Worm (Caenorhabditis elegans) whole organism, L3 larva: ENCODE measurements around the gene sto-3.

ENCODE experiments used
- ZK546.5 ChIP-seq: sonication (generic microtip); optimal IDR thresholded peaks from 2 replicates; lab custom pipeline; 2017; ENCODE audit warnings: missing biosample characterization, missing genetic modification characterization
- ama-1 ChIP-seq: fragments of 150-350 bp; optimal IDR thresholded peaks from 2 replicates; lab custom pipeline; 2018
- ceh-16 ChIP-seq: sonication (generic microtip); optimal IDR thresholded peaks from 2 replicates; lab custom pipeline; 2017; ENCODE audit warnings: missing biosample characterization, missing genetic modification characterization
- ceh-28 ChIP-seq: fragments of 150-350 bp; optimal IDR thresholded peaks from 2 replicates; lab custom pipeline; 2014; ENCODE audit warnings: missing biosample characterization, missing genetic modification reagents, missing genetic modification characterization
- ceh-82 ChIP-seq: fragments of 150-350 bp; optimal IDR thresholded peaks from 2 replicates; lab custom pipeline; 2014; ENCODE audit warnings: missing biosample characterization, missing genetic modification characterization
- ceh-9 ChIP-seq: sonication (generic microtip); optimal IDR thresholded peaks from 2 replicates; lab custom pipeline; 2018; ENCODE audit warnings: missing biosample characterization, missing genetic modification characterization
- egl-27 ChIP-seq: sonication (generic microtip); optimal IDR thresholded peaks from 4 replicates; lab custom pipeline; 2017; ENCODE audit warnings: missing biosample characterization, missing genetic modification reagents, missing genetic modification characterization
- egl-5 ChIP-seq: fragments of 150-350 bp; optimal IDR thresholded peaks from 2 replicates; lab custom pipeline; 2017; ENCODE audit warnings: missing biosample characterization, missing genetic modification reagents, missing genetic modification characterization, inconsistent platforms
- elt-1 ChIP-seq: fragments of 150-350 bp; optimal IDR thresholded peaks from 2 replicates; lab custom pipeline; 2014; ENCODE audit warnings: missing biosample characterization, missing genetic modification characterization
- elt-2 ChIP-seq: sonication (generic microtip); optimal IDR thresholded peaks from 2 replicates; lab custom pipeline; 2016; ENCODE audit warnings: missing genetic modification reagents, mild to moderate bottlenecking, missing genetic modification characterization, missing compliant biosample characterization
- eor-1 ChIP-seq, 2 experiments: fragments of 150-350 bp; optimal IDR thresholded peaks; 2 replicates each; lab custom pipeline; 2014 to 2018; ENCODE audit warnings: missing biosample characterization in 2 of 2, missing genetic modification characterization in 2 of 2
- fkh-2 ChIP-seq: fragments of 150-350 bp; optimal IDR thresholded peaks from 2 replicates; lab custom pipeline; 2014; ENCODE audit warnings: missing biosample characterization, missing genetic modification reagents, missing genetic modification characterization
- hmg-11 ChIP-seq: sonication (generic microtip); optimal IDR thresholded peaks from 2 replicates; lab custom pipeline; 2016; ENCODE audit warnings: missing genetic modification characterization, missing compliant biosample characterization
- jun-1 ChIP-seq: fragments of 150-350 bp; optimal IDR thresholded peaks from 2 replicates; lab custom pipeline; 2014; ENCODE audit warnings: missing biosample characterization, missing genetic modification reagents, missing genetic modification characterization
- lin-15B ChIP-seq: fragments of 150-350 bp; optimal IDR thresholded peaks from 2 replicates; lab custom pipeline; 2014; ENCODE audit warnings: missing biosample characterization, missing genetic modification characterization
- lin-39 ChIP-seq: fragments of 150-350 bp; optimal IDR thresholded peaks from 2 replicates; lab custom pipeline; 2018; ENCODE audit warnings: missing biosample characterization, missing genetic modification reagents, missing genetic modification characterization
- lsy-12 ChIP-seq: sonication (generic microtip); optimal IDR thresholded peaks from 2 replicates; lab custom pipeline; 2016; ENCODE audit warnings: mild to moderate bottlenecking, missing genetic modification characterization, missing compliant biosample characterization
- mml-1 ChIP-seq: fragments of 150-350 bp; sonication (generic microtip); optimal IDR thresholded peaks from 3 replicates; lab custom pipeline; 2014; ENCODE audit warnings: missing biosample characterization, missing genetic modification characterization
- nfya-1 ChIP-seq: sonication (generic microtip); optimal IDR thresholded peaks from 2 replicates; lab custom pipeline; 2017; ENCODE audit warnings: missing genetic modification characterization, mild to moderate bottlenecking, missing compliant biosample characterization, antibody characterized with exemption, moderate library complexity; ENCODE audit not compliant: insufficient read depth
- nhr-11 ChIP-seq: fragments of 150-350 bp; optimal IDR thresholded peaks from 2 replicates; lab custom pipeline; 2014; ENCODE audit warnings: missing biosample characterization, missing genetic modification characterization
- nhr-12 ChIP-seq: fragments of 150-350 bp; optimal IDR thresholded peaks from 2 replicates; lab custom pipeline; 2014; ENCODE audit warnings: missing biosample characterization, missing genetic modification characterization
- nhr-23 ChIP-seq: fragments of 150-350 bp; optimal IDR thresholded peaks from 2 replicates; lab custom pipeline; 2014; ENCODE audit warnings: missing biosample characterization, missing genetic modification reagents, missing genetic modification characterization
- nhr-237 ChIP-seq: fragments of 150-350 bp; optimal IDR thresholded peaks from 2 replicates; lab custom pipeline; 2014; ENCODE audit warnings: missing biosample characterization, missing genetic modification characterization
- nhr-25 ChIP-seq: sonication (generic microtip); optimal IDR thresholded peaks from 2 replicates; lab custom pipeline; 2017; ENCODE audit warnings: missing biosample characterization, missing genetic modification characterization
- nhr-28 ChIP-seq: fragments of 150-350 bp; optimal IDR thresholded peaks from 2 replicates; lab custom pipeline; 2014; ENCODE audit warnings: missing biosample characterization, missing genetic modification characterization
- nhr-67 ChIP-seq: fragments of 150-350 bp; optimal IDR thresholded peaks from 2 replicates; lab custom pipeline; 2014; ENCODE audit warnings: missing biosample characterization, missing genetic modification characterization
- nhr-76 ChIP-seq: fragments of 150-350 bp; sonication (generic microtip); optimal IDR thresholded peaks from 5 replicates; lab custom pipeline; 2014; ENCODE audit warnings: missing biosample characterization, missing genetic modification characterization
- pha-4 ChIP-seq: fragments of 150-350 bp; optimal IDR thresholded peaks from 2 replicates; lab custom pipeline; 2014; ENCODE audit warnings: missing biosample characterization, missing genetic modification reagents, missing genetic modification characterization
- pqm-1 ChIP-seq: fragments of 150-350 bp; optimal IDR thresholded peaks from 2 replicates; lab custom pipeline; 2017; ENCODE audit warnings: missing biosample characterization, missing genetic modification characterization, inconsistent platforms
- sea-2 ChIP-seq: fragments of 150-350 bp; sonication (generic microtip); optimal IDR thresholded peaks from 4 replicates; lab custom pipeline; 2014; ENCODE audit warnings: missing biosample characterization, missing genetic modification reagents, missing genetic modification characterization
- skn-1 ChIP-seq: fragments of 150-350 bp; optimal IDR thresholded peaks from 2 replicates; lab custom pipeline; 2014; ENCODE audit warnings: missing biosample characterization, missing genetic modification characterization
- snpc-4 ChIP-seq: fragments of 150-350 bp; optimal IDR thresholded peaks from 2 replicates; lab custom pipeline; 2014; ENCODE audit warnings: missing biosample characterization, missing genetic modification characterization
- tbx-2 ChIP-seq: sonication (generic microtip); optimal IDR thresholded peaks from 2 replicates; lab custom pipeline; 2016; ENCODE audit warnings: mild to moderate bottlenecking, missing genetic modification characterization, missing compliant biosample characterization
- unc-62 ChIP-seq: fragments of 150-350 bp; sonication (generic microtip); optimal IDR thresholded peaks from 4 replicates; lab custom pipeline; 2014; ENCODE audit warnings: missing biosample characterization, missing genetic modification reagents, missing genetic modification characterization
- ztf-11 ChIP-seq: fragments of 150-350 bp; optimal IDR thresholded peaks from 2 replicates; lab custom pipeline; 2014; ENCODE audit warnings: missing biosample characterization, missing genetic modification characterization
- ztf-4 ChIP-seq: fragments of 150-350 bp; optimal IDR thresholded peaks from 2 replicates; lab custom pipeline; 2014; ENCODE audit warnings: missing biosample characterization, missing genetic modification characterization

Gene sto-3

ce11 chrX:11623442-11623841 is 1.5 kb upstream of the sto-3 start:
- TF ChIP-seq snpc-4 (peak; percentile 42), tbx-2 (tag; lab: Kevin White, UChicago) (no peak), nhr-76 (tag; lab: Kevin White, UChicago) (no peak)

ce11 chrX:11617387-11617786 is 4.5 kb downstream of the sto-3 start, which contains the start of gene F52D10.4:
TSS of gene F52D10.4 (plus strand) at chrX:11617470.
- TF ChIP-seq ceh-28 (tag; lab: Kevin White, UChicago): no peak
- no peak for TF ChIP-seq fkh-2 (tag; lab: Kevin White, UChicago)
- TF ChIP-seq ZK546.5 (tag; lab: Kevin White, UChicago): no peak
- TF ChIP-seq ceh-9 (tag; lab: Kevin White, UChicago): no peak
- TF ChIP-seq sea-2: no peak
- no peak for TF ChIP-seq nhr-23 (tag; lab: Kevin White, UChicago)
- no peak for TF ChIP-seq ztf-11 (tag; lab: Kevin White, UChicago)
- no peak for TF ChIP-seq nhr-12 (tag; lab: Kevin White, UChicago)
- TF ChIP-seq ceh-16 (tag; lab: Kevin White, UChicago): no peak
- no peak for TF ChIP-seq egl-27
- no peak for TF ChIP-seq nhr-28 (tag; lab: Kevin White, UChicago)

DNA sequence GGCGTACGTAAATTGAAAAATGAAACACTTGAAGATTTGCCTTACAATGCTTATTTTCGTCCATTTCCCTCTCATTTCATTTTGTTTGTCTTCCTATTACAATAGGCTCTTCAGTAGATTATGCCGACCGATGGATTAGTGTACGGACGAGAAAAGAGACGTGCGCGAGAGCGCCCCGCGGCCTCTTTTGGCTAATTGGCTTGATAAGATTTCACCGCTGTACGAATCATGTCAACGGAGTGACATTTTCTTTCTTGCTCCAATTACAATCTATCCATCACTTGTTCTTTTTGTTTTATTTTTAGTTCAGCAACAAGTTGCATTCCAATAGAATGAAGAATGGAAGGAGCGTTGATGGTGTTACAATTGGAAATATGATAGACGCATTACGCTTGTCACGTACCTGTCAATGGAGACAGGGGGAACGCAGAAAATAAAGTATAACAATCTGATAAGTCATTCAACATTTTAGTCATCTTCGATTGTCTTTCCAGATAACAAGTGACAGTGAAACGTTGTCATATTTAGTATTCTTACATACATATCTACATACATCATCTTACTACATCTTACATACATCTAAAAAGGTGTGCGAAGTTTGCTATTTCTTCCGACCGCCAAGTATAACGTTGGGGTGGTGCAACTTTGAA is 13.7 kb downstream of the sto-3 start:
- no peak for TF ChIP-seq lsy-12 (tag; lab: Kevin White, UChicago)
- TF ChIP-seq nfya-1 (tag; lab: Kevin White, UChicago): no peak
- no peak for TF ChIP-seq pha-4 (tag; lab: Kevin White, UChicago)
- TF ChIP-seq elt-1: peak; percentile 86
- no peak for TF ChIP-seq ceh-82 (tag; lab: Kevin White, UChicago)
- no peak for TF ChIP-seq fkh-2 (tag; lab: Kevin White, UChicago)
- TF ChIP-seq mml-1 (tag; lab: Kevin White, UChicago): no peak
- TF ChIP-seq nhr-25 (tag; lab: Kevin White, UChicago): peak; percentile 32
- TF ChIP-seq unc-62 (GFP tag; lab: Kevin White, UChicago): no peak
- no peak for TF ChIP-seq jun-1
- TF ChIP-seq elt-2 (tag; lab: Kevin White, UChicago): peak; percentile 51
- no peak for TF ChIP-seq egl-5 (tag; lab: Kevin White, UChicago)
- TF ChIP-seq hmg-11 (tag; lab: Kevin White, UChicago): no peak

DNA sequence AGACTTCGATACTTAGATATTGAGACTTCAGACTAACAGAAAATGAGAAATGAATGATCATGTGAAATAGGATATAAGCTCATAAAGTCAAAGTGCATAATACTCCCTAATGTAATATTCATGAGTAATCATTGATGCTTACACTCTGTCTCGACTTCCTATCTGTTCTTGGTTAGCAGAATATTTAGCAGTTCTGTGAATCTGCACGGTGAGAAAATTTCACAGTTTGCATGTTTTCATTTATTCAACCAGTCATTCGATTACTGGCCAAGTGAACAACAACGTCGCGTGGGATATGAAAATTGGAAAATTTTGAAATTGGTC is 14.4 kb downstream of the sto-3 start:
- TF ChIP-seq lin-39 (no peak), nhr-67 (tag; lab: Kevin White, UChicago) (no peak), ama-1 (lab: Kevin White, UChicago) (no peak), ztf-4 (tag; lab: Kevin White, UChicago) (no peak), nhr-237 (tag; lab: Kevin White, UChicago) (no peak), ceh-28 (tag; lab: Kevin White, UChicago) (no peak), lin-15B (tag; lab: Kevin White, UChicago) (no peak), nhr-25 (tag; lab: Kevin White, UChicago) (no peak), nhr-11 (no peak), skn-1 (tag; lab: Kevin White, UChicago) (no peak), hmg-11 (tag; lab: Kevin White, UChicago) (no peak), pha-4 (tag; lab: Kevin White, UChicago) (no peak), nhr-28 (tag; lab: Kevin White, UChicago) (no peak), eor-1 (tag; optimal IDR thresholded peaks at IDR 0.05; lab: Kevin White, UChicago) (no peak), snpc-4 (no peak), pqm-1 (no peak), jun-1 (no peak)
